Worm (Caenorhabditis elegans) whole organism, early embryonic: Measurements from ENCODE around the gene F36D3.1.

Experiments used
- B0310.2 ChIP-seq: sonication (generic microtip); optimal IDR thresholded peaks from 2 replicates; lab custom pipeline; 2016; ENCODE audit warnings: mild to moderate bottlenecking, missing genetic modification characterization, missing compliant biosample characterization
- ama-1 ChIP-seq: fragments of 150-350 bp; optimal IDR thresholded peaks from 2 replicates; lab custom pipeline; 2014
- ceh-36 ChIP-seq: sonication (generic microtip); optimal IDR thresholded peaks from 2 replicates; lab custom pipeline; 2016; ENCODE audit warnings: missing genetic modification characterization, inconsistent platforms, missing compliant biosample characterization
- flt-1 ChIP-seq: fragments of 200-800 bp; sonication (Bioruptor generic); IDR thresholded peaks from 2 replicates; pipeline ENCODE4 v1.3.6; 2022; ENCODE audit warnings: missing genetic modification characterization, missing compliant biosample characterization
- pes-1 ChIP-seq: fragments of 200-800 bp; sonication (Bioruptor generic); IDR thresholded peaks from 2 replicates; pipeline ENCODE4 v1.3.6; 2022; ENCODE audit warnings: missing genetic modification reagents, missing genetic modification characterization, missing compliant biosample characterization
- tra-4 ChIP-seq: sonication (generic microtip); optimal IDR thresholded peaks from 2 replicates; lab custom pipeline; 2017; ENCODE audit warnings: missing genetic modification characterization, missing compliant biosample characterization

DNA sequence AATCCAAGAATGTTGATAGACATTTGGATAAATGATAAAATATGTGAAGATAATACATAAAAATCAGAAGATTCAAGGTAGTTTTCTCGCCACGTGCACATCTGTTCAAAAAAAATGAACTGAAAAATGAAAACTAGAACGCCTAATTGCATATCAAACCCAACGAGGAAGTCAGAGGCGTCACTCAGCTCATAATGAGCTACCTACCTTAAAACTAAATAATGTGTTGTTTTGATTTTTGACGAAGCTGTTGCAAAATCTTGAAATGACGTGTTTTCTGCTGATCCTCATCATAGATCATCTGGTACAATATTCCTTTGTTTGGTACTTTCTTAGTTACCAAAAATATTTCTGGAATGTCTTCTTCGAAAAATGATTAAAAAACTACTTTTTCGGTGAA is 28.2 kb upstream of the F36D3.1 start, which contains the start of gene srh-138:
- TF ChIP-seq ceh-36 (tag; lab: Kevin White, UChicago) (no peak), ama-1 (no peak), pes-1 (no peak), flt-1 (no peak), tra-4 (tag; lab: Kevin White, UChicago) (no peak), B0310.2 (no peak)
